Fruit fly (Drosophila melanogaster): Measurements from ENCODE around the gene Rpn7.

The Rpn7 gene

dm6 chr3R:22420911-22421310, 40.9 kb downstream of the Rpn7 start, which contains the start of the genes Nop56 and mats (continued):
- TF ChIP-seq pzg (GFP tag; optimal IDR thresholded peaks at IDR 0.05) (peak; percentile 96), CG14014 (GFP tag; IDR thresholded peaks at IDR 0.05) (no peak), stwl (tag; optimal IDR thresholded peaks at IDR 0.05) (peak; percentile 87), CG2712 (tag; optimal IDR thresholded peaks at IDR 0.05) (peak; percentile 45), dmrt11E (tag; optimal IDR thresholded peaks at IDR 0.05) (no peak), vvl (GFP tag; IDR thresholded peaks at IDR 0.05) (peak; percentile 44; the same call in 1 of the 2 replicates), eve (GFP tag; optimal IDR thresholded peaks at IDR 0.05) (no peak), CG31441 (GFP tag; IDR thresholded peaks at IDR 0.05) (peak; percentile 8; the same call in 1 of the 2 replicates), Med (GFP tag) (peak; percentile 89), HmgZ (tag; optimal IDR thresholded peaks at IDR 0.05) (peak; percentile 45), Pdp1 (GFP tag; optimal IDR thresholded peaks at IDR 0.05) (peak in 1 of 2 experiments; percentile 55), CG34422 (GFP tag; IDR thresholded peaks at IDR 0.05) (peak; percentile 81; the same call in 2 of the 3 replicates), NC2α (GFP tag; optimal IDR thresholded peaks at IDR 0.05) (no peak), CG12299 (tag; optimal IDR thresholded peaks at IDR 0.05) (peak; percentile 28), CG10654 (GFP tag; optimal IDR thresholded peaks at IDR 0.05) (no peak), Hmr (GFP tag; optimal IDR thresholded peaks at IDR 0.05) (no peak), sens (GFP tag) (peak; percentile 74), bcd (GFP tag; optimal IDR thresholded peaks at IDR 0.05) (no peak), CG10431 (GFP tag; optimal IDR thresholded peaks at IDR 0.05) (no peak), schlank (tag; optimal IDR thresholded peaks at IDR 0.05) (no peak), Chrac-16 (GFP tag; optimal IDR thresholded peaks at IDR 0.05) (no peak), Jarid2 (GFP tag; optimal IDR thresholded peaks at IDR 0.05) (no peak), Doc2 (GFP tag; IDR thresholded peaks at IDR 0.05) (no peak), CG15601 (tag; optimal IDR thresholded peaks at IDR 0.05) (peak; percentile 25), fd102C (GFP tag; optimal IDR thresholded peaks at IDR 0.05) (no peak), NfI (GFP tag; optimal IDR thresholded peaks at IDR 0.05) (peak; percentile 21), zen (tag; optimal IDR thresholded peaks at IDR 0.05) (peak; percentile 13), CG12769 (tag; optimal IDR thresholded peaks at IDR 0.05) (no peak), nerfin-1 (tag; optimal IDR thresholded peaks at IDR 0.05) (peak; percentile 29), CG15479 (GFP tag; optimal IDR thresholded peaks at IDR 0.05) (peak; percentile 43), dysf (GFP tag; IDR thresholded peaks at IDR 0.05) (no peak), jumu (GFP tag; optimal IDR thresholded peaks at IDR 0.05) (no peak), amos (GFP tag; IDR thresholded peaks at IDR 0.05; ENCODE audit: partially characterized antibody) (peak; percentile 13; the same call in 1 of the 2 replicates), Neu2 (GFP tag; optimal IDR thresholded peaks at IDR 0.05; ENCODE audit: borderline replicate concordance) (no peak), Asciz (GFP tag; optimal IDR thresholded peaks at IDR 0.05) (no peak), CG7987 (GFP tag; optimal IDR thresholded peaks at IDR 0.05) (peak; percentile 34), lilli (GFP tag; optimal IDR thresholded peaks at IDR 0.05) (no peak), chinmo (GFP tag; IDR thresholded peaks at IDR 0.05; ENCODE audit: partially characterized antibody) (0 out of 4 replicates have a peak, but pooled peaks have one; percentile 75), wor (GFP tag; IDR thresholded peaks at IDR 0.05) (no peak), gfzf (GFP tag; optimal IDR thresholded peaks at IDR 0.05) (peak; percentile 91), sug (tag; optimal IDR thresholded peaks at IDR 0.05) (peak; percentile 33), en (GFP tag; optimal IDR thresholded peaks at IDR 0.05) (no peak), CG5180 (GFP tag; optimal IDR thresholded peaks at IDR 0.05) (peak; percentile 64), dm (GFP tag; optimal IDR thresholded peaks at IDR 0.05) (peak; percentile 98), CG7928 (GFP tag; optimal IDR thresholded peaks at IDR 0.05) (no peak), Mad (GFP tag; optimal IDR thresholded peaks at IDR 0.05) (peak; percentile 22), wek (GFP tag; optimal IDR thresholded peaks at IDR 0.05) (peak; percentile 14), pros (GFP tag; optimal IDR thresholded peaks at IDR 0.05) (no peak), dmrt99B (tag; optimal IDR thresholded peaks at IDR 0.05) (no peak), CG17385 (GFP tag; optimal IDR thresholded peaks at IDR 0.05) (peak; percentile 2)
